Worm (Caenorhabditis elegans) whole organism, L4 larva: ENCODE measurements around the gene srx-44.

Experiments
- Y48G9A.11 ChIP-seq: fragments of 200-800 bp; sonication (Bioruptor generic); IDR thresholded peaks from 2 replicates; pipeline ENCODE4 v1.3.6; 2022; ENCODE audit warnings: missing genetic modification reagents, missing genetic modification characterization, missing compliant biosample characterization
- egl-43 ChIP-seq: fragments of 200-800 bp; sonication (Bioruptor generic); IDR thresholded peaks from 2 replicates; pipeline ENCODE4 v1.3.6; 2022; ENCODE audit warnings: missing genetic modification reagents, missing genetic modification characterization, missing compliant biosample characterization
- pha-4 ChIP-seq, 2 experiments: fragments of 150-350 bp in 1 of 2; fragments of 200-800 bp in 1 of 2; sonication (Bioruptor generic) in 1 of 2; IDR thresholded peaks in 1 of 2; optimal IDR thresholded peaks in 1 of 2; 2 replicates each; pipeline versions ENCODE4 v1.3.6 to Lab custom; 2014 to 2022; ENCODE audit warnings: missing genetic modification characterization in 2 of 2, missing genetic modification reagents in 2 of 2, missing biosample characterization in 1 of 2, missing compliant biosample characterization in 1 of 2

ce11 chrV:15978232-15978764 is 41.8 kb upstream of the srx-44 start, which contains the start of gene oac-20:
- TF ChIP-seq pha-4 (GFP tag; IDR thresholded peaks at IDR 0.05; lab: Robert Waterston, UW) (no peak), pha-4 (tag; optimal IDR thresholded peaks at IDR 0.05; lab: Kevin White, UChicago) (no peak), egl-43 (GFP tag; lab: Robert Waterston, UW) (no peak), Y48G9A.11 (GFP tag; lab: Robert Waterston, UW) (no peak)
